Worm (Caenorhabditis elegans): Measurements from ENCODE around the gene B0280.2.

B0280.2 gene

ce11 chrIII:7084908-7085307 lies 39.6 kb upstream of the B0280.2 start, which contains the start of gene tofu-7:
Gene tofu-7 (minus strand): TSS chrIII:7085018.
- TF ChIP-seq eor-1 (tag; optimal IDR thresholded peaks at IDR 0.05) (no peak), nhr-43 (tag; optimal IDR thresholded peaks at IDR 0.05; ENCODE audit: poor library complexity, severe bottlenecking) (no peak), elt-1 (tag; optimal IDR thresholded peaks at IDR 0.05) (no peak), nhr-67 (tag; optimal IDR thresholded peaks at IDR 0.05) (no peak), egl-27 (tag; optimal IDR thresholded peaks at IDR 0.05) (no peak), lin-15B (tag; optimal IDR thresholded peaks at IDR 0.05) (no peak), nhr-23 (tag; optimal IDR thresholded peaks at IDR 0.05) (no peak), daf-12 (tag; optimal IDR thresholded peaks at IDR 0.05) (no peak), fkh-2 (tag; optimal IDR thresholded peaks at IDR 0.05) (no peak), sea-2 (GFP tag; optimal IDR thresholded peaks at IDR 0.05) (no peak), tbx-2 (tag; optimal IDR thresholded peaks at IDR 0.05) (no peak), pqm-1 (tag; optimal IDR thresholded peaks at IDR 0.05) (no peak), nhr-237 (tag; optimal IDR thresholded peaks at IDR 0.05) (no peak), mdl-1 (tag; optimal IDR thresholded peaks at IDR 0.05) (no peak), pha-4 (tag; optimal IDR thresholded peaks at IDR 0.05) (no peak), nhr-76 (tag; optimal IDR thresholded peaks at IDR 0.05) (no peak), unc-62 (GFP tag; optimal IDR thresholded peaks at IDR 0.05) (no peak), R02D3.7 (tag; optimal IDR thresholded peaks at IDR 0.05) (no peak)

- TF ChIP-seq skn-1 (tag; optimal IDR thresholded peaks at IDR 0.05) = no peak
- no peak for TF ChIP-seq unc-62 (GFP tag; optimal IDR thresholded peaks at IDR 0.05)
- peak; percentile 28 for TF ChIP-seq elt-2 (tag; optimal IDR thresholded peaks at IDR 0.05)
These were observed 37.3 kb upstream of the B0280.2 start for ce11 chrIII:7087180-7087579.

- TF ChIP-seq zag-1 (tag; optimal IDR thresholded peaks at IDR 0.05) (no peak), nhr-12 (tag; optimal IDR thresholded peaks at IDR 0.05) (no peak), lsy-12 (tag; optimal IDR thresholded peaks at IDR 0.05) (no peak), pqm-1 (tag; optimal IDR thresholded peaks at IDR 0.05) (peak; percentile 24), elt-3 (tag; optimal IDR thresholded peaks at IDR 0.05) (no peak), ztf-4 (tag; optimal IDR thresholded peaks at IDR 0.05) (no peak), jun-1 (tag; optimal IDR thresholded peaks at IDR 0.05) (no peak), ama-1 (optimal IDR thresholded peaks at IDR 0.05) (no peak), lin-15B (tag; optimal IDR thresholded peaks at IDR 0.05) (peak; percentile 82), skn-1 (tag; optimal IDR thresholded peaks at IDR 0.05) (no peak), aly-2 (tag; optimal IDR thresholded peaks at IDR 0.05) (no peak), hmg-11 (tag; optimal IDR thresholded peaks at IDR 0.05) (no peak), unc-39 (tag; optimal IDR thresholded peaks at IDR 0.05) (no peak), fkh-10 (GFP tag; optimal IDR thresholded peaks at IDR 0.05) (no peak), nhr-23 (tag; optimal IDR thresholded peaks at IDR 0.05) (no peak), egl-27 (tag; optimal IDR thresholded peaks at IDR 0.05) (no peak), fos-1 (tag; optimal IDR thresholded peaks at IDR 0.05) (no peak), ceh-82 (tag; optimal IDR thresholded peaks at IDR 0.05) (no peak), nhr-76 (tag; optimal IDR thresholded peaks at IDR 0.05) (no peak), nhr-77 (tag; optimal IDR thresholded peaks at IDR 0.05) (no peak), unc-62 (GFP tag; optimal IDR thresholded peaks at IDR 0.05) (no peak), pha-4 (tag; optimal IDR thresholded peaks at IDR 0.05) (peak; percentile 71), nhr-67 (tag; optimal IDR thresholded peaks at IDR 0.05) (no peak), daf-12 (tag; optimal IDR thresholded peaks at IDR 0.05) (no peak), nfya-1 (tag; optimal IDR thresholded peaks at IDR 0.05; ENCODE audit: insufficient read depth) (peak; percentile 68), R02D3.7 (tag; optimal IDR thresholded peaks at IDR 0.05) (peak; percentile 44), nhr-237 (tag; optimal IDR thresholded peaks at IDR 0.05) (no peak), nhr-25 (tag; optimal IDR thresholded peaks at IDR 0.05) (peak; percentile 41), elt-1 (tag; optimal IDR thresholded peaks at IDR 0.05) (no peak), ceh-16 (tag; optimal IDR thresholded peaks at IDR 0.05) (no peak), tbx-2 (tag; optimal IDR thresholded peaks at IDR 0.05) (no peak), nhr-11 (tag; optimal IDR thresholded peaks at IDR 0.05) (no peak), ztf-11 (tag; optimal IDR thresholded peaks at IDR 0.05) (no peak), mdl-1 (tag; optimal IDR thresholded peaks at IDR 0.05) (no peak), snpc-4 (tag; optimal IDR thresholded peaks at IDR 0.05) (peak; percentile 58), sea-2 (GFP tag; optimal IDR thresholded peaks at IDR 0.05) (no peak), ceh-28 (tag; optimal IDR thresholded peaks at IDR 0.05) (peak; percentile 73), elt-2 (tag; optimal IDR thresholded peaks at IDR 0.05) (peak; percentile 35), mml-1 (tag; optimal IDR thresholded peaks at IDR 0.05) (no peak), ceh-9 (tag; optimal IDR thresholded peaks at IDR 0.05) (no peak), egl-5 (tag; optimal IDR thresholded peaks at IDR 0.05) (no peak), ZK546.5 (tag; optimal IDR thresholded peaks at IDR 0.05) (no peak), eor-1 (tag; optimal IDR thresholded peaks at IDR 0.05) (no peak), fkh-2 (tag; optimal IDR thresholded peaks at IDR 0.05) (no peak), nhr-28 (tag; optimal IDR thresholded peaks at IDR 0.05) (no peak), nhr-43 (tag; optimal IDR thresholded peaks at IDR 0.05; ENCODE audit: poor library complexity, severe bottlenecking) (peak; percentile 83), lin-39 (tag; optimal IDR thresholded peaks at IDR 0.05) (peak; percentile 72)
These were observed 36.7 kb upstream of the B0280.2 start, which contains the start of gene fubl-2 for ce11 chrIII:7087691-7088323. Gene fubl-2 (minus strand): TSS chrIII:7087741.

All from whole organism, L3 larva.